Worm (Caenorhabditis elegans) whole organism, L1 larva: ENCODE results near the gene gldi-10.

Experiments used
- C16A3.4 ChIP-seq: fragments of 150-350 bp; optimal IDR thresholded peaks from 2 replicates; lab custom pipeline; 2014; ENCODE audit warnings: missing biosample characterization, missing genetic modification characterization
- C34B4.2 ChIP-seq: sonication (generic microtip); optimal IDR thresholded peaks from 2 replicates; lab custom pipeline; 2017; ENCODE audit warnings: mild to moderate bottlenecking, missing genetic modification characterization, missing compliant biosample characterization
- Y116A8C.19 ChIP-seq: sonication (generic microtip); optimal IDR thresholded peaks from 2 replicates; lab custom pipeline; 2016; ENCODE audit warnings: missing compliant biosample characterization, missing genetic modification characterization, borderline replicate concordance
- ama-1 ChIP-seq: fragments of 150-350 bp; optimal IDR thresholded peaks from 2 replicates; lab custom pipeline; 2014
- blmp-1 ChIP-seq: fragments of 150-350 bp; optimal IDR thresholded peaks from 2 replicates; lab custom pipeline; 2014; ENCODE audit warnings: missing biosample characterization, missing genetic modification characterization
- ceh-63 ChIP-seq: fragments of 200-800 bp; sonication (Bioruptor generic); optimal IDR thresholded peaks from 2 replicates; lab custom pipeline; 2018; ENCODE audit warnings: mild to moderate bottlenecking, missing genetic modification characterization, missing compliant biosample characterization
- ceh-8 ChIP-seq: fragments of 200-800 bp; sonication (Bioruptor generic); optimal IDR thresholded peaks from 2 replicates; lab custom pipeline; 2018; ENCODE audit warnings: mild to moderate bottlenecking, missing genetic modification characterization, moderate library complexity, missing compliant biosample characterization
- ceh-90 ChIP-seq: sonication (generic microtip); optimal IDR thresholded peaks from 2 replicates; lab custom pipeline; 2016; ENCODE audit warnings: missing genetic modification characterization, missing compliant biosample characterization
- dsc-1 ChIP-seq: sonication (generic microtip); optimal IDR thresholded peaks from 2 replicates; lab custom pipeline; 2016; ENCODE audit warnings: mild to moderate bottlenecking, missing genetic modification characterization, missing compliant biosample characterization
- efl-1 ChIP-seq, 4 experiments: fragments of 150-350 bp; optimal IDR thresholded peaks in 3 of 4; peaks in 1 of 4; 1 replicate in 1 of 4; 2 replicates in 3 of 4; lab custom pipeline; 2014; ENCODE audit warnings: missing biosample characterization in 2 of 4, missing genetic modification characterization in 2 of 4, missing genetic modification reagents in 2 of 4
- elt-2 ChIP-seq: sonication (generic microtip); optimal IDR thresholded peaks from 2 replicates; lab custom pipeline; 2016; ENCODE audit warnings: missing genetic modification characterization, mild to moderate bottlenecking, inconsistent platforms, missing compliant biosample characterization, missing genetic modification reagents
- isw-1 ChIP-seq: fragments of 200-800 bp; sonication (Bioruptor generic); IDR thresholded peaks from 2 replicates; pipeline ENCODE4 v1.3.6; 2022; ENCODE audit warnings: missing genetic modification characterization, missing compliant biosample characterization
- lin-14 ChIP-seq: fragments of 200-800 bp; sonication (Bioruptor generic); optimal IDR thresholded peaks from 2 replicates; lab custom pipeline; 2018; ENCODE audit warnings: mild to moderate bottlenecking, missing genetic modification characterization, moderate library complexity, missing compliant biosample characterization
- lin-35 ChIP-seq, 2 experiments: fragments of 150-350 bp; optimal IDR thresholded peaks; 2 replicates each; lab custom pipeline; 2014; ENCODE audit warnings: missing biosample characterization in 2 of 2, missing genetic modification characterization in 2 of 2, missing genetic modification reagents in 2 of 2
- lin-39 ChIP-seq: fragments of 150-350 bp; optimal IDR thresholded peaks from 2 replicates; lab custom pipeline; 2014; ENCODE audit warnings: missing biosample characterization, missing genetic modification reagents, missing genetic modification characterization
- lsy-2 ChIP-seq, 2 experiments: fragments of 150-350 bp; optimal IDR thresholded peaks; 2 replicates each; lab custom pipeline; 2014; ENCODE audit warnings: missing biosample characterization in 2 of 2, missing genetic modification characterization in 2 of 2
- nhr-11 ChIP-seq: fragments of 150-350 bp; optimal IDR thresholded peaks from 2 replicates; lab custom pipeline; 2014; ENCODE audit warnings: missing biosample characterization, missing genetic modification characterization
- nhr-19 ChIP-seq: fragments of 200-800 bp; sonication (Bioruptor generic); conservative IDR thresholded peaks from 2 replicates; pipeline ENCODE4 v1.3.6; 2022; ENCODE audit warnings: missing genetic modification characterization, missing compliant biosample characterization
- nhr-20 ChIP-seq: sonication (generic microtip); optimal IDR thresholded peaks from 2 replicates; lab custom pipeline; 2016; ENCODE audit warnings: mild to moderate bottlenecking, missing genetic modification characterization, missing compliant biosample characterization
- nhr-47 ChIP-seq: sonication (generic microtip); optimal IDR thresholded peaks from 2 replicates; lab custom pipeline; 2016; ENCODE audit warnings: mild to moderate bottlenecking, missing genetic modification characterization, moderate library complexity, missing compliant biosample characterization
- nhr-71 ChIP-seq: sonication (generic microtip); optimal IDR thresholded peaks from 2 replicates; lab custom pipeline; 2016; ENCODE audit warnings: mild to moderate bottlenecking, missing genetic modification characterization, moderate library complexity, missing compliant biosample characterization
- nhr-77 ChIP-seq: fragments of 150-350 bp; optimal IDR thresholded peaks from 2 replicates; lab custom pipeline; 2014; ENCODE audit warnings: missing biosample characterization, missing genetic modification characterization
- nhr-90 ChIP-seq: sonication (generic microtip); optimal IDR thresholded peaks from 2 replicates; lab custom pipeline; 2016; ENCODE audit warnings: mild to moderate bottlenecking, missing genetic modification characterization, missing compliant biosample characterization; ENCODE audit not compliant: poor library complexity
- pag-3 ChIP-seq: sonication (generic microtip); optimal IDR thresholded peaks from 2 replicates; lab custom pipeline; 2017; ENCODE audit warnings: missing genetic modification characterization, mild to moderate bottlenecking, missing compliant biosample characterization, antibody characterized with exemption, borderline replicate concordance; ENCODE audit not compliant: insufficient read depth
- pax-3 ChIP-seq: fragments of 200-800 bp; sonication (Bioruptor generic); optimal IDR thresholded peaks from 2 replicates; lab custom pipeline; 2018; ENCODE audit warnings: mild to moderate bottlenecking, missing genetic modification characterization, moderate library complexity, missing compliant biosample characterization
- rnt-1 ChIP-seq: sonication (generic microtip); optimal IDR thresholded peaks from 2 replicates; lab custom pipeline; 2016; ENCODE audit warnings: mild to moderate bottlenecking, missing genetic modification characterization, moderate library complexity, missing compliant biosample characterization
- skn-1 ChIP-seq: fragments of 150-350 bp; optimal IDR thresholded peaks from 2 replicates; lab custom pipeline; 2014; ENCODE audit warnings: missing biosample characterization, missing genetic modification characterization
- snu-23 ChIP-seq: sonication (generic microtip); optimal IDR thresholded peaks from 2 replicates; lab custom pipeline; 2016; ENCODE audit warnings: missing genetic modification characterization, missing compliant biosample characterization
- sptf-1 ChIP-seq: fragments of 150-350 bp; optimal IDR thresholded peaks from 2 replicates; lab custom pipeline; 2014; ENCODE audit warnings: missing biosample characterization, missing genetic modification characterization
- sup-37 ChIP-seq: fragments of 200-800 bp; sonication (Bioruptor generic); optimal IDR thresholded peaks from 2 replicates; lab custom pipeline; 2018; ENCODE audit warnings: mild to moderate bottlenecking, missing genetic modification characterization, missing compliant biosample characterization
- unc-130 ChIP-seq: fragments of 150-350 bp; optimal IDR thresholded peaks from 2 replicates; lab custom pipeline; 2017; ENCODE audit warnings: missing biosample characterization, missing genetic modification characterization, inconsistent platforms
- unc-62 ChIP-seq: fragments of 150-350 bp; optimal IDR thresholded peaks from 2 replicates; lab custom pipeline; 2014; ENCODE audit warnings: missing biosample characterization, missing genetic modification reagents, missing genetic modification characterization
- unc-98 ChIP-seq: fragments of 200-800 bp; sonication (Bioruptor generic); IDR thresholded peaks from 2 replicates; pipeline ENCODE4 v1.3.6; 2022; ENCODE audit warnings: missing genetic modification characterization, missing compliant biosample characterization
- ztf-11 ChIP-seq, 2 experiments: sonication (generic microtip); optimal IDR thresholded peaks; 2 replicates each; lab custom pipeline; 2016 to 2017; ENCODE audit warnings: missing genetic modification characterization in 2 of 2, missing biosample characterization in 1 of 2, missing compliant biosample characterization in 1 of 2

The gldi-10 gene

DNA sequence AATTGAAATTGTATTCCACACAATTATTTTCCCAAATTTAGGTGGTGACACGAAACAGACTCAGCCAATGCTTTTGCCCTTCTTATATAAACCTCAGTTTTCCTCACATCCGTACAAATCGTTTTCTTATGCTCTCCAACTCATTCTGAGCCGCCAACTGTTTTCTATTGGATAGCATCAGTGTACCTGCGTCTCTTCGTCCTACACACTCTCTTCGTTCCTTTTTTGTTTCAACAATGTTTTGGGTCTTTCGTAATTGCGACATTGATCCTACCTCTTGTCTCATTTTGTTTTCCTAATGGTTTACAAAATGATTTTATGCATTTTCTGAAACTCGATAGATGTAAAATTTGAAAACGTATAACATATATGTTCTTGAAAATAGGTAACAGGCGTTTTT, 19.7 kb upstream of the gldi-10 start:
- TF ChIP-seq skn-1 (tag; lab: Kevin White, UChicago) = no peak
- TF ChIP-seq snu-23 = peak; percentile 20
- no peak for TF ChIP-seq blmp-1 (tag; lab: Kevin White, UChicago)
- peak; percentile 12 for TF ChIP-seq dsc-1
- TF ChIP-seq nhr-19 (GFP tag; lab: Robert Waterston, UW) = peak; percentile 18; the same call in 1 of the 2 replicates
- no peak for TF ChIP-seq C16A3.4 (tag; lab: Kevin White, UChicago)
- TF ChIP-seq rnt-1 (tag; lab: Kevin White, UChicago) = peak; percentile 78
- no peak for TF ChIP-seq pax-3
- TF ChIP-seq unc-62 = no peak
- TF ChIP-seq nhr-71 (tag; lab: Kevin White, UChicago) = peak; percentile 57
- peak; percentile 19 for TF ChIP-seq unc-130 (tag; lab: Kevin White, UChicago)
- peak in 1 of 2 experiments; percentile 9 for TF ChIP-seq efl-1 (optimal IDR thresholded peaks at IDR 0.05; lab: Kevin White, UChicago)
- no peak for TF ChIP-seq efl-1 (GFP tag; optimal IDR thresholded peaks at IDR 0.05 in 1 of 2; lab: Kevin White, UChicago)
- peak; percentile 24 for TF ChIP-seq lin-14 (GFP tag; lab: Kevin White, UChicago)

DNA sequence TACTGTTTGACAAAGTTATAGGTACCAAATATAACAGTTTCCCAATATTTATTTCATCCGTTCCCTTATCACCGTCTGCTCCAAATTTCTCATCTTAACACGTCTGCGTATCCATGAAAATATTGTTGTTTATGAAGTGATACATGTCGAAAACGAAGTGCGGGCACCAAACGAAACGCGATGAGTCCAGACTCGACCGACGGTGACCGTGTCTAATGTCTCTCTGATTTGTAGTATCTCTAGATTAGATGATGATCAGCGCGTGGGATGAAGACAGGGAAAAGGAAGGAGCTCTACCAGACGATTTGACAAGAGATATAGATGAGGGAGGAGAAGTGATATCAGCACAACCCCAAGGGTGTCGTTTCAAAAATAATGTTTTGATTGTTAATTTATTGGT, 18.8 kb upstream of the gldi-10 start:
- TF ChIP-seq sptf-1 (tag; lab: Kevin White, UChicago) (no peak), lin-14 (GFP tag; lab: Kevin White, UChicago) (peak; percentile 78), unc-130 (tag; lab: Kevin White, UChicago) (peak; percentile 73), nhr-11 (tag; lab: Kevin White, UChicago) (no peak), sup-37 (GFP tag; lab: Kevin White, UChicago) (no peak), blmp-1 (tag; lab: Kevin White, UChicago) (no peak), C34B4.2 (tag; lab: Kevin White, UChicago) (no peak), ama-1 (lab: Kevin White, UChicago) (no peak), nhr-20 (tag; lab: Kevin White, UChicago) (peak; percentile 11), lin-35 (GFP tag; optimal IDR thresholded peaks at IDR 0.05; lab: Kevin White, UChicago) (peak in 1 of 2 experiments; percentile 3), rnt-1 (tag; lab: Kevin White, UChicago) (peak; percentile 72), nhr-90 (tag; lab: Kevin White, UChicago) (no peak), ztf-11 (tag; optimal IDR thresholded peaks at IDR 0.05; lab: Kevin White, UChicago) (no peak), nhr-71 (tag; lab: Kevin White, UChicago) (peak; percentile 70), snu-23 (peak; percentile 44), efl-1 (optimal IDR thresholded peaks at IDR 0.05; lab: Kevin White, UChicago) (peak in 1 of 2 experiments; percentile 15), efl-1 (GFP tag; optimal IDR thresholded peaks at IDR 0.05 in 1 of 2; lab: Kevin White, UChicago) (peak in 1 of 2 experiments; percentile 45), nhr-19 (GFP tag; lab: Robert Waterston, UW) (peak; percentile 25; the same call in 1 of the 2 replicates), elt-2 (tag; lab: Kevin White, UChicago) (no peak), lsy-2 (tag; optimal IDR thresholded peaks at IDR 0.05; lab: Kevin White, UChicago) (peak in 1 of 2 experiments; percentile 31), pag-3 (tag; lab: Kevin White, UChicago) (no peak), nhr-77 (tag; lab: Kevin White, UChicago) (no peak)

DNA sequence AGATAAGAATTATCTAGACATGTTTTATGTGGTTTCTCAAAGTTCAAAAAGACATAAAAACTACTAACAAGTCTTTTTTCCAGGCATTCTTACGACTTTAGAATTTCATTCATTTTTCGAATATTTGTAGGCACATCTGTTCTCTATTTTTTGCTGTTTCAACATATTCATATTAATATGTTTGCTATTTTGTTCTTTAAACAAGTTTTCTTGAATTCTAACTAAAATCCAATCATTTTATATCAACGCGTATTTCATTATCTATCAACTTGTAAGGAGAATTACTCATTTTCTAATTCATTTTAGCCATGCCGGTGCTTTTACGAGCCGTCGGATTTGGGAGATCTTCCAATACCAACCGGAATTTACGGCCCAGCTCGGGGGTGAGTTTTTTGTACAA, 17.0 kb upstream of the gldi-10 start, which contains the start of gene twk-8:
Gene twk-8, plus strand, starts transcription at position 301 of the 400 bp plus-strand sequence.
- TF ChIP-seq elt-2 (tag; lab: Kevin White, UChicago) (no peak), ceh-90 (tag; lab: Kevin White, UChicago) (no peak), blmp-1 (tag; lab: Kevin White, UChicago) (no peak), nhr-71 (tag; lab: Kevin White, UChicago) (no peak), lin-39 (no peak), C16A3.4 (tag; lab: Kevin White, UChicago) (no peak), ceh-63 (GFP tag; lab: Kevin White, UChicago) (no peak), isw-1 (GFP tag; lab: Robert Waterston, UW) (no peak), Y116A8C.19 (tag; lab: Kevin White, UChicago) (no peak), ceh-8 (GFP tag; lab: Kevin White, UChicago) (no peak), unc-98 (no peak), nhr-47 (no peak)
